Worm (Caenorhabditis elegans) whole organism, L4/young adult: Measurements from ENCODE around the gene Y53G8AL.1.

Source experiments
- W03F9.2 ChIP-seq: fragments of 150-350 bp; optimal IDR thresholded peaks from 2 replicates; lab custom pipeline; 2014; ENCODE audit warnings: missing biosample characterization, missing genetic modification characterization
- dao-5 ChIP-seq: sonication (generic microtip); optimal IDR thresholded peaks from 2 replicates; lab custom pipeline; 2016; ENCODE audit warnings: missing genotype, missing genetic modification characterization, moderate library complexity, missing compliant biosample characterization
- him-1 ChIP-seq: sonication (generic microtip); optimal IDR thresholded peaks from 2 replicates; lab custom pipeline; 2016; ENCODE audit warnings: missing genotype, missing genetic modification reagents, missing genetic modification characterization, missing compliant biosample characterization

Gene Y53G8AL.1

ce11 chrIII:3222707-3223106, 10.2 kb upstream of the Y53G8AL.1 start:
- TF ChIP-seq dao-5 (tag; lab: Kevin White, UChicago) (no peak), W03F9.2 (no peak), him-1 (tag; lab: Kevin White, UChicago) (no peak)

- TF ChIP-seq him-1 (tag; lab: Kevin White, UChicago) (no peak), dao-5 (tag; lab: Kevin White, UChicago) (no peak), W03F9.2 (no peak)
Measured at ce11 chrIII:3224102-3224501, 8.8 kb upstream of the Y53G8AL.1 start.

ce11 chrIII:3240893-3241292, 8.0 kb downstream of the Y53G8AL.1 start:
- no peak for TF ChIP-seq dao-5 (tag; lab: Kevin White, UChicago)
- no peak for TF ChIP-seq him-1 (tag; lab: Kevin White, UChicago)
- TF ChIP-seq W03F9.2, result no peak

- no peak for TF ChIP-seq him-1 (tag; lab: Kevin White, UChicago)
- no peak for TF ChIP-seq dao-5 (tag; lab: Kevin White, UChicago)
- no peak for TF ChIP-seq W03F9.2
Measured at ce11 chrIII:3241361-3241760, 8.5 kb downstream of the Y53G8AL.1 start.

- TF ChIP-seq dao-5 (tag; lab: Kevin White, UChicago) (no peak), W03F9.2 (no peak), him-1 (tag; lab: Kevin White, UChicago) (no peak)
Measured at ce11 chrIII:3241943-3242342, 9.0 kb downstream of the Y53G8AL.1 start.

ce11 chrIII:3242379-3242778, 9.5 kb downstream of the Y53G8AL.1 start:
- TF ChIP-seq W03F9.2 (no peak), him-1 (tag; lab: Kevin White, UChicago) (no peak), dao-5 (tag; lab: Kevin White, UChicago) (no peak)

ce11 chrIII:3248307-3249037, 15.6 kb downstream of the Y53G8AL.1 start, which contains the start of gene nduf-9:
TSS of gene nduf-9 (minus strand) at chrIII:3248575.
- TF ChIP-seq W03F9.2, result peak; percentile 39
- TF ChIP-seq dao-5 (tag; lab: Kevin White, UChicago), result no peak

ce11 chrIII:3249038-3249420, 16.1 kb downstream of the Y53G8AL.1 start:
- TF ChIP-seq W03F9.2, result no peak
- TF ChIP-seq him-1 (tag; lab: Kevin White, UChicago), result no peak
- peak; percentile 61 for TF ChIP-seq dao-5 (tag; lab: Kevin White, UChicago)

- no peak for TF ChIP-seq him-1 (tag; lab: Kevin White, UChicago)
- no peak for TF ChIP-seq W03F9.2
- TF ChIP-seq dao-5 (tag; lab: Kevin White, UChicago), result no peak
Measured at ce11 chrIII:3250596-3251112, 17.8 kb downstream of the Y53G8AL.1 start, which contains the start of gene Y53G8AL.4. TSS of gene Y53G8AL.4 (minus strand) at chrIII:3250646.

ce11 chrIII:3253043-3253442, 20.1 kb downstream of the Y53G8AL.1 start, which contains the start of gene Y53G8AL.3:
TSS of gene Y53G8AL.3 (minus strand) at chrIII:3253143.
- TF ChIP-seq dao-5 (tag; lab: Kevin White, UChicago) (no peak), W03F9.2 (no peak), him-1 (tag; lab: Kevin White, UChicago) (no peak)

ce11 chrIII:3253736-3254135, 20.8 kb downstream of the Y53G8AL.1 start:
- no peak for TF ChIP-seq W03F9.2
- no peak for TF ChIP-seq him-1 (tag; lab: Kevin White, UChicago)
- TF ChIP-seq dao-5 (tag; lab: Kevin White, UChicago), result no peak

- TF ChIP-seq dao-5 (tag; lab: Kevin White, UChicago), result no peak
- TF ChIP-seq him-1 (tag; lab: Kevin White, UChicago), result no peak
- no peak for TF ChIP-seq W03F9.2
Measured at ce11 chrIII:3255023-3255422, 22.1 kb downstream of the Y53G8AL.1 start.

ce11 chrIII:3255575-3255974, 22.7 kb downstream of the Y53G8AL.1 start, which contains the start of gene Y53G8AM.4:
TSS of gene Y53G8AM.4 (minus strand) at chrIII:3255675.
- TF ChIP-seq dao-5 (tag; lab: Kevin White, UChicago) (no peak), him-1 (tag; lab: Kevin White, UChicago) (no peak), W03F9.2 (no peak)

ce11 chrIII:3258306-3258705, 25.4 kb downstream of the Y53G8AL.1 start, which contains the start of gene nspg-7.2:
TSS of gene nspg-7.2 (minus strand) at chrIII:3258406.
- TF ChIP-seq him-1 (tag; lab: Kevin White, UChicago) (no peak), W03F9.2 (no peak)
